Fruit fly (Drosophila melanogaster): ENCODE measurements around the gene Dyrk2.

Gene Dyrk2

DNA sequence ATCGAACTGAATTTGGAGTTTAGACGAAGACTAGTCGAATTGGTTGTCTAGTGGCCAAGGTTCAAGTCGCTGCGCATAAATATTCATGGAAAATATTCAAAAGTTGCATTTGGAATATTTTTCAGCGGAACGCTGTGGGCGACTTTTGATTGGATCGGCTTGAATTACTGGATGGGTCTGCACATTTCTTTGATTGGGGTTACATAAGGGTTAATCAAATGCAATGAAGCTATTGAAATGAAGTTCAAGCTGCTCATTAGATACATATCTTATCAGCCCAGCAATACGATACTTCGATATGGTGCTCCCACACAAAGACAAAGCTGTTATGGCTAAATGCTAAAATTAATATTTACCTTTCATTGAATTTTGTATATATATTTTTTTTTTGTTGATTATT lies 12.1 kb upstream of the Dyrk2 start:
- TF ChIP-seq CTCF (optimal IDR thresholded peaks at IDR 0.05) (no peak), CG8478 (optimal IDR thresholded peaks at IDR 0.05) (no peak)

DNA sequence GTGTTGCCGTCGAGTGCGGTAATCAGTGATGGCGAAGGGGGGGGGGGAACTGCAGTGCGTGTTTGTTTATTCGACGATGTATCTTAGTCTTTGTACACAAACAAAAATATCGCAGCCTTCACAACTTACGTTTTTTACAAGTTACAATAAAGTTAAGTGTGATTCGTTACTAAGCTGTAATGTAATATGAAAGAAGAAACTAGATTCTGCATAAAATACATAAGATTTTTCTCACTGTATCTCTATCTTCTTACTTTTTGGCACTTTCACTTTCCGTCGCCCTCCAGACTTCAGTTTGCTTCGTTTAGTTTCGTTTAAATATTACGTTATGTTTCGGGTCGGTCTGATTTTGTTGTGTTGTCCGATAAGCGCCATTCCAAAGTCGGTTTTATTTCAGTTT lies 11.6 kb upstream of the Dyrk2 start:
- TF ChIP-seq CTCF (optimal IDR thresholded peaks at IDR 0.05) (no peak), CG8478 (optimal IDR thresholded peaks at IDR 0.05) (no peak)

DNA sequence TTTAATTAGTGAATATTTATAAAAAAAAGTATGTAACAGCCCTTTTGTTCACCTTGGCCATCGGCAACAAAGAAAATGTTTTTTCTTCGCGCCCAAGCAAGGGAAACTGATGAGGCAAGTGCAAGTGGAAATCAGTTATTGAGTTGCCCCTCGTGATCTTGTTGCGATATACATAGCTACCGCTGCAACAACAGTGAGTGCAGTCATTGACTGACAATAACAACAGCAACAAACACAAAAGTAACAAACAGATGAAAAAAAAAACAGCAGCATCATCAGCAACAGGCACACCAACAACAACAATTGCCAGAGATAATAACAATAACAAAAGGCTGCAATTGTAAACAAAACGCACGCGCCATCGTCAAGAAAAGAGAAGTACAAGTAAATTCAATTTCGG lies 11.1 kb upstream of the Dyrk2 start:
- no peak for TF ChIP-seq CTCF (optimal IDR thresholded peaks at IDR 0.05)
- TF ChIP-seq CG8478 (optimal IDR thresholded peaks at IDR 0.05), result no peak

DNA sequence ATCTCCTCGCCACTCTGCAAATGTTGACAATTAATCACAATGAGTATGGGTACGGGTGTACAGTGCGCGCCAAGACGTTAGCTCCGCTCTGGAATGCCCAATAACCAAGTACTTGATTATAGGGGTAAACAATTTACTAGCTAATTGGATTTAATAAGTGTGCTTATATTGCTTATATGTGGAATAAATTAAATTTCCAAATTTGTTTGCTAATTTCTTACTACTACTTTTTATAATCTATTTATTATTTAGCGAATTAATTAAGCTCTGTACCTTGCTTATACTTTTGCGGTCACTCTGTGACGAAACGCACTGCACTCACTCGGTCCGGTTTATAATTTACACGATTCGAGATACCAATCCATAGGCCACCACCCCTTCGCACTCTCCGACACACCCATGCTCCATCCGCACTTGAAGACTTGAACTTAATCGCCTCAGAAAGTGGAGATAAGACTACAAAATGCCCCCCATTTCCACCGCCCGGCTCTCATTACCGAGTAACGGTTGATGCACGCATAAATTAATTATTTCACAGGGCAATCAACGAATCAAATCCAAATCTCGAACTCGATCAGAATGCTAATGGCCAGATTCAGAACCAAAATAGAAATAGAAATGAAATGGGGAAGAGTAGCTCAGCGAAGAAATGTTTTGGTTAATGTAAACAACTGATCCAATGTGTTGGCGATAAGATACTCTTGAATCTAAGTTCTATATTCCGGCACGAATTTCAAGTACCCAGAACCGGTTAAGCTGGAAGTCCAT lies 3.8 kb upstream of the Dyrk2 start:
- TF ChIP-seq CG8478 (optimal IDR thresholded peaks at IDR 0.05) (no peak), CTCF (optimal IDR thresholded peaks at IDR 0.05) (no peak)

DNA sequence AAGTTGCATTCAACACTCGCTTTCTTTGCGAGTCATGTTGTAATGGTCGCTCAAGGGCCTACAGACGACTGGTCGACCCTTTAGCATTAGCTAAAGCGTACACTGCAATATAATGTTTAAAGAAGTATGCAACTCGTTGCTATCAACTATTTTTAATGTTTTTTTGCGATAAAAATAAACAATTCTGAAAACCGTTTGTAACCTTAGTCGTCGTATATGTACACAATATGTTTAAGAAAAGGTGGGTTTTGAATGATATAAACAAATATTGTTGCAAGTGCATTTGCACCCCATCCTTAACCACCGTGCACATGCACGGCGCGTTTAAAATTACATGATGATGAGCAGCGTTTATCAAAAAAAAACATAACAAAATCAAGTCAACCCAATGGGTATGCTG lies 2.2 kb upstream of the Dyrk2 start:
- no peak for TF ChIP-seq CTCF (optimal IDR thresholded peaks at IDR 0.05)
- no peak for TF ChIP-seq CG8478 (optimal IDR thresholded peaks at IDR 0.05)

- no peak for TF ChIP-seq CTCF (optimal IDR thresholded peaks at IDR 0.05)
- TF ChIP-seq CG8478 (optimal IDR thresholded peaks at IDR 0.05), result no peak
These were observed 842 bp upstream of the Dyrk2 start for dm6 chr2L:14234627-14235308.

dm6 chr2L:14232709-14233108 lies 1.2 kb downstream of the Dyrk2 start:
- TF ChIP-seq CG8478 (optimal IDR thresholded peaks at IDR 0.05) (no peak), CTCF (optimal IDR thresholded peaks at IDR 0.05) (no peak)

DNA sequence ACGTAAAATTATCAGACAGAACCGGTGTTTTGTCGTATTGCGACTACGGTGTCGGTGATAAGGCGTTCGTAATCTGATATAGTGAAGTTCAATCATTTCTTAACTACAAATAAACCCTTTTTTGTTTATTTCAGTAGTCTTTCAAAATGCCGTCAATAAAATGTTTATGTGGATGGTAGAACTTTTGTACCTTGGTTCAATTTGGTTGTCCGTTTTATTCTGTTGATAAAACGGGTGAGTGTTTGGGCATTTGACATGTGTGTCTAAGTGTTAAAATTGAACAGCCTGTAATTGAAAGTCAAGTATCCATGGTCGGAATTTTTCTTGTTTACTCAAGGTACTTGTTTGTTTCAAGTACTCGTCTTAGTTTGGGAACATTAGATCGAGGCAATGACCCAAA lies 3.4 kb downstream of the Dyrk2 start:
- no peak for TF ChIP-seq CTCF (optimal IDR thresholded peaks at IDR 0.05)
- TF ChIP-seq CG8478 (optimal IDR thresholded peaks at IDR 0.05), result no peak

DNA sequence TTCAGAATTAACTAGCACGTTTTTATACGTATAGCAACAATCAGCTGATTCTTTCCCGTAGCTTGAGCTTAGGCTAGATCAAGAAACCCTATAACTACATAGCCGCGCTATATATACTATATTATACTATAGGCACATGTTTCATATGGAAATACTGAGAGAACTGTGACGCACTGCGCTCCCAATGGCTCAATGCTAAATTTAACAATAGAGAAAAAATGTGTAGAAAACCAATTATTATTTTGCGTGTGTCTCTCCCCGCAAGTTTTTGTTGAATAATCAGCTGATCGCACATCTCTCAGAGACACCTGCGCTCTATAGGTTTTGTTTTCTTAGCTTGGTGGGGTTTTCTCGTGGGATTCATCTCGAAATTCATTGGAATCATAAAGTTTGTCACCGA lies 3.9 kb downstream of the Dyrk2 start:
- TF ChIP-seq CG8478 (optimal IDR thresholded peaks at IDR 0.05) (no peak), CTCF (optimal IDR thresholded peaks at IDR 0.05) (no peak)

DNA sequence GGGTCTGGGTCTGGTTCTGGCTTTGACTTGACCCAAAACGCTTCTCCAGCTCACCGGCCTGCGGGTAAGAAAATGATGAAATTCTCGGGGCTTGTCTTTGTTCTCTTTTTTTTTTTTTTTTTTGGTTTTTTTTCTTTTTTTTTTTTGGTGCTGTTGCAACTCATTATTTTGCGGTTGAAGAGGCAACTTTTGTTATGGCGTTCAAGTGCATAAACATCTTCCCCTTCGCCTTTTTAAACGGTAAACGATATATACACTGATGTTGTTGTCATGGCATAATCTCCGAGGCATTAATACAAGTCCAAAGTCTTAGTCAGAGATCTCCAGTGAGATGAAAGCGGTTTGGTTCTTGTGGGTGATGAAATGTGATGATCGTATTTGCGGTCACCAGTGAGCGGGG lies 7.2 kb downstream of the Dyrk2 start:
- no peak for TF ChIP-seq CG8478 (optimal IDR thresholded peaks at IDR 0.05)
- no peak for TF ChIP-seq CTCF (optimal IDR thresholded peaks at IDR 0.05)

DNA sequence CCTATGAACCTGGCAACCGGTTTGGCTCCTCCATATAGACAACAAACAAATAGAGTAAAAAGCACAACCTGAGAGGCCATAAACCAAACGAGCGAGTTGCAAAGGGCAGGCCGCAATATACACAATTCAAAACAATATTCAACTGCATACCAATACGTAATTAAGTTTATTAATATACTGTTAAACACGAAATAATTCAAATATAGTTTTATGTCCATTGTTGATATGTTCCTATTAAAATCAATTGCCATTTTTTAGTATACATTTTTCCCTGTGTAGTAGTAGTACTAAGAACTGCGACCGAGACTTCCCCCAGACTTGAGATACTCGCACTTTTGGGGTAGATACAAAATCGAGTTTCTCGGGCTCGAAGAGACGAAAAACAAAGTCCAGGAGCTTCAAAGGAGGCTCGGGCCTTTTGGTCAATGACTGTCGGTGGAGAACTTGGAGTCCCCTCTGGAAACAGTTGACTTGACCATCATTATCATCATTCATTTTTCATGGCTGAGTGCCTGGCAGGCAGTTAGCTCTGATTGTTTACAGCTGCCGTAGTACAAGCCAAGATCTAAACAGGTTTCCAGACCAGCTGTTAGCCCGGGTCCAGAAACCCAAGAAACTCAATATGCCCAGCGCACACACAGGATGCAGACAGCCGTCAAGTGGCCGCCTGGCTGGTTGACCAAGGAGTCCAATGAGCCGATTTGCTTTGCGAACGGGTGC lies 7.8 kb downstream of the Dyrk2 start:
- TF ChIP-seq CTCF (optimal IDR thresholded peaks at IDR 0.05), result no peak

- TF ChIP-seq CG8478 (optimal IDR thresholded peaks at IDR 0.05), result no peak
- TF ChIP-seq CTCF (optimal IDR thresholded peaks at IDR 0.05), result no peak
These were observed 10.6 kb downstream of the Dyrk2 start for dm6 chr2L:14223355-14223754.

DNA sequence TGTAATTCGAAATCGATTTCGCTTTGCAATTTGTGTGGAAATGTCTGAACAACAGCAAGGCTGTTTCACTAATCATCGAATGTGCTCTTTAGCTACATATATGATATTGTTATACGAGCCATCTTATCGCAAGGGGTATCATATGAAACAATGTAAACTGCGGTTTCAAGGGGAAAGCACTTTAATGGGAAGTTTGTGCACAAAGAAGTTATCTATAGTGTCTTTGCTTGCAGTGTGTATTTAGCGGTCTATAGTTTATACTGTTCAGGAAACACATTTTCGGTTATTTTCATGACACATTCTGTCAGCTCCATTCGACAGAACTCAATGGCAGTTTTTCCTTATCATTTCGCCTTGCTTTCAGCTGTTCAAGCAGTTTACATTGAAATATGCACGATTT lies 12.7 kb downstream of the Dyrk2 start:
- no peak for TF ChIP-seq CG8478 (optimal IDR thresholded peaks at IDR 0.05)
- TF ChIP-seq CTCF (optimal IDR thresholded peaks at IDR 0.05), result no peak

- TF ChIP-seq CTCF (optimal IDR thresholded peaks at IDR 0.05), result no peak
- no peak for TF ChIP-seq CG8478 (optimal IDR thresholded peaks at IDR 0.05)
These were observed 21.2 kb downstream of the Dyrk2 start for dm6 chr2L:14212686-14213085.

DNA sequence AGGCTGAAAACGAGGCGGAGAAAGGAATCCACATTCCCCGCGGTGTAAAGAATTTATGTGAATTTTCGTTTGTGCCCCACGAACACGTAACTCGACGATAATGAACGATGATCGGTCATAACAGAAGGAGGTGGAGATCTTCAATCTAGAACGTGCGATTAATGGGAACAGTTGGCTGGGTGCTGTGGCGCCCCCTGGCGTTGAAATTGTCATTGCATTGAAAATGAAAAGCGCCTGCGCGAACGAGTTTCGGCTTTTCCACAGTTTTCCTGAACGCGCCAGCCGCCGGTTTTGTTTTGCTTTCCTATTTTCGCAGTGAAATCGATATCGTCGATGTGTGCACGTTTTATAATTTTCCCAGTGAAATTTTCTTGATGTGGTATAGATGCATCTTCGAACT lies 22.6 kb downstream of the Dyrk2 start:
- TF ChIP-seq CG8478 (optimal IDR thresholded peaks at IDR 0.05), result no peak
- peak; percentile 87 to 91 for TF ChIP-seq CTCF (optimal IDR thresholded peaks at IDR 0.05)
